Worm (Caenorhabditis elegans) whole organism, L2 larva: ENCODE measurements around the gene figl-1.
"Not testable (repeated sequence)": the region's sequence is repeated elsewhere in the genome, so short reads cannot be mapped to it uniquely, and the experiment has no call there.

ENCODE experiments used
- aly-2 ChIP-seq: fragments of 150-350 bp; optimal IDR thresholded peaks from 2 replicates; lab custom pipeline; 2014; ENCODE audit warnings: missing biosample characterization, missing genetic modification characterization
- nhr-12 ChIP-seq: fragments of 150-350 bp; optimal IDR thresholded peaks from 2 replicates; lab custom pipeline; 2014; ENCODE audit warnings: missing biosample characterization, missing genetic modification characterization
- unc-39 ChIP-seq: fragments of 150-350 bp; optimal IDR thresholded peaks from 2 replicates; lab custom pipeline; 2014; ENCODE audit warnings: missing biosample characterization, missing genetic modification characterization

figl-1 gene

ce11 chrV:4293425-4293824 is 52.4 kb downstream of the figl-1 start, which contains the start of gene srh-194:
Gene srh-194 (minus strand): TSS chrV:4293525.
- TF ChIP-seq nhr-12 (tag; lab: Kevin White, UChicago); unc-39; aly-2: not testable (repeated sequence)
